Fruit fly (Drosophila melanogaster) whole organism, wandering third instar larva: ENCODE results near the gene PAPLA1.

Source experiments
- Abd-B ChIP-seq: fragments of >200 bp; optimal IDR thresholded peaks from 2 replicates; lab custom pipeline; 2017; ENCODE audit warnings: missing biosample characterization, missing genetic modification characterization
- CG32264 ChIP-seq: fragments of 200-800 bp; sonication (Bioruptor generic); optimal IDR thresholded peaks from 2 replicates; lab custom pipeline; 2016; ENCODE audit warnings: missing biosample characterization, missing genetic modification characterization
- CG9705 ChIP-seq: fragments of 200-800 bp; sonication (Bioruptor generic); optimal IDR thresholded peaks from 2 replicates; lab custom pipeline; 2018; ENCODE audit warnings: missing biosample characterization, mild to moderate bottlenecking, missing genetic modification characterization
- CrebA ChIP-seq: fragments of 200-800 bp; sonication (Bioruptor generic); optimal IDR thresholded peaks from 2 replicates; lab custom pipeline; 2016; ENCODE audit warnings: missing biosample characterization, mild to moderate bottlenecking, missing genetic modification characterization, borderline replicate concordance
- Dfd ChIP-seq: fragments of >200 bp; optimal IDR thresholded peaks from 2 replicates; lab custom pipeline; 2017; ENCODE audit warnings: missing biosample characterization, missing genetic modification characterization
- Dif ChIP-seq: fragments of 200-275, 200-300 bp; sonication (Bioruptor generic); optimal IDR thresholded peaks from 2 replicates; lab custom pipeline; 2018; ENCODE audit warnings: missing biosample characterization, missing genetic modification characterization; ENCODE audit not compliant: partially characterized antibody
- GATAd ChIP-seq: sonication (Bioruptor generic); optimal IDR thresholded peaks from 2 replicates; lab custom pipeline; 2016; ENCODE audit warnings: missing biosample characterization, missing genetic modification characterization
- HLH106 ChIP-seq: fragments of 200-800 bp; optimal IDR thresholded peaks from 3 replicates; lab custom pipeline; 2019; ENCODE audit warnings: missing biosample characterization, mild to moderate bottlenecking, missing genetic modification characterization, moderate library complexity
- Hnf4 ChIP-seq: fragments of 200-800 bp; sonication (Bioruptor generic); optimal IDR thresholded peaks from 2 replicates; lab custom pipeline; 2016; ENCODE audit warnings: missing biosample characterization, mild to moderate bottlenecking, missing genetic modification characterization
- Hr78 ChIP-seq: fragments of >200 bp; optimal IDR thresholded peaks from 2 replicates; lab custom pipeline; 2017; ENCODE audit warnings: missing biosample characterization, missing genetic modification characterization
- Hr83 ChIP-seq: fragments of 200-300 bp; sonication (Bioruptor generic); optimal IDR thresholded peaks from 2 replicates; lab custom pipeline; 2016; ENCODE audit warnings: missing biosample characterization, mild to moderate bottlenecking, missing genetic modification characterization, moderate library complexity; ENCODE audit not compliant: poor library complexity, severe bottlenecking
- Jra ChIP-seq: sonication (Bioruptor generic); optimal IDR thresholded peaks from 2 replicates; lab custom pipeline; 2016; ENCODE audit warnings: missing biosample characterization, missing genetic modification characterization
- Mio ChIP-seq: sonication (Bioruptor generic); optimal IDR thresholded peaks from 2 replicates; lab custom pipeline; 2016; ENCODE audit warnings: missing biosample characterization, missing genetic modification characterization
- Myc ChIP-seq: fragments of >200 bp; optimal IDR thresholded peaks from 2 replicates; lab custom pipeline; 2017
- N ChIP-seq: fragments of >200 bp; optimal IDR thresholded peaks from 2 replicates; lab custom pipeline; 2018; ENCODE audit warnings: missing biosample characterization, missing external identifiers, missing genetic modification characterization
- OdsH ChIP-seq: fragments of 200-800 bp; sonication (Bioruptor generic); optimal IDR thresholded peaks from 2 replicates; lab custom pipeline; 2016; ENCODE audit warnings: missing biosample characterization, mild to moderate bottlenecking, missing genetic modification characterization
- Rel ChIP-seq, 2 experiments: fragments of 200-800 bp; sonication (Bioruptor generic) in 1 of 2; optimal IDR thresholded peaks; 2 replicates in 1 of 2; 3 replicates in 1 of 2; lab custom pipeline; 2016 to 2019; ENCODE audit warnings: mild to moderate bottlenecking in 2 of 2, missing biosample characterization in 2 of 2, missing genetic modification characterization in 2 of 2, moderate library complexity in 1 of 2
- Sp1 ChIP-seq: fragments of 200-800 bp; sonication (Bioruptor generic); optimal IDR thresholded peaks from 3 replicates; lab custom pipeline; 2019; ENCODE audit warnings: missing biosample characterization, mild to moderate bottlenecking, missing genetic modification characterization, moderate library complexity
- Vsx2 ChIP-seq: fragments of 200-300, 225-300 bp; sonication (Bioruptor generic); optimal IDR thresholded peaks from 2 replicates; lab custom pipeline; 2018; ENCODE audit warnings: missing biosample characterization, missing genetic modification characterization; ENCODE audit not compliant: partially characterized antibody
- br ChIP-seq: fragments of 200-800 bp; sonication (Bioruptor generic); optimal IDR thresholded peaks from 2 replicates; lab custom pipeline; 2016; ENCODE audit warnings: missing biosample characterization, missing genetic modification characterization
- brk ChIP-seq: fragments of 200-800 bp; sonication (Bioruptor generic); optimal IDR thresholded peaks from 2 replicates; lab custom pipeline; 2016; ENCODE audit warnings: missing biosample characterization, mild to moderate bottlenecking, missing genetic modification characterization
- dl ChIP-seq, 2 experiments: fragments of 175-275, 200-275 bp in 1 of 2; fragments of 200-275 bp in 1 of 2; sonication (Bioruptor generic); optimal IDR thresholded peaks; lab custom pipeline; 2018; ENCODE audit warnings: mild to moderate bottlenecking in 2 of 2, missing biosample characterization in 2 of 2, missing genetic modification characterization in 2 of 2, moderate library complexity in 2 of 2; ENCODE audit not compliant: partially characterized antibody in 2 of 2, insufficient read depth in 1 of 2
- dmrt93B ChIP-seq: fragments of 200-800 bp; sonication (Bioruptor generic); optimal IDR thresholded peaks from 2 replicates; lab custom pipeline; 2018; ENCODE audit warnings: missing biosample characterization, mild to moderate bottlenecking, missing genetic modification characterization
- dsf ChIP-seq: sonication (Bioruptor generic); optimal IDR thresholded peaks from 2 replicates; lab custom pipeline; 2016; ENCODE audit warnings: missing biosample characterization, missing genetic modification characterization, borderline replicate concordance
- ey ChIP-seq: fragments of 200-800 bp; sonication (Bioruptor generic); optimal IDR thresholded peaks from 2 replicates; lab custom pipeline; 2016; ENCODE audit warnings: missing biosample characterization, missing genetic modification characterization
- foxo ChIP-seq, 2 experiments: fragments of 200-800 bp; sonication (Bioruptor generic); optimal IDR thresholded peaks; 2 replicates in 1 of 2; 3 replicates in 1 of 2; lab custom pipeline; 2016 to 2017; ENCODE audit warnings: missing biosample characterization in 2 of 2, missing genetic modification characterization in 2 of 2
- fru ChIP-seq: fragments of 200-800 bp; sonication (Bioruptor generic); optimal IDR thresholded peaks from 3 replicates; lab custom pipeline; 2016; ENCODE audit warnings: missing biosample characterization, mild to moderate bottlenecking, missing genetic modification characterization
- h ChIP-seq: fragments of 200-800 bp; sonication (Bioruptor generic); optimal IDR thresholded peaks from 3 replicates; lab custom pipeline; 2016; ENCODE audit warnings: missing biosample characterization, mild to moderate bottlenecking, missing genetic modification characterization
- jim ChIP-seq: fragments of 175-275, 200-325 bp; sonication (Bioruptor generic); optimal IDR thresholded peaks from 2 replicates; lab custom pipeline; 2016; ENCODE audit warnings: missing biosample characterization, mild to moderate bottlenecking, missing genetic modification characterization
- lola ChIP-seq: fragments of >200 bp; optimal IDR thresholded peaks from 2 replicates; lab custom pipeline; 2017; ENCODE audit warnings: missing biosample characterization, missing genetic modification characterization
- pan ChIP-seq: fragments of >200 bp; optimal IDR thresholded peaks from 2 replicates; lab custom pipeline; 2017
- psq ChIP-seq: fragments of 200-800 bp; sonication (Bioruptor generic); optimal IDR thresholded peaks from 3 replicates; lab custom pipeline; 2017; ENCODE audit warnings: missing biosample characterization, mild to moderate bottlenecking, missing genetic modification characterization, moderate library complexity
- rgr ChIP-seq: fragments of 200-800 bp; sonication (Bioruptor generic); optimal IDR thresholded peaks from 3 replicates; lab custom pipeline; 2016; ENCODE audit warnings: missing biosample characterization, mild to moderate bottlenecking, missing genetic modification characterization
- sage ChIP-seq: fragments of 200-800 bp; sonication (Bioruptor generic); optimal IDR thresholded peaks from 2 replicates; lab custom pipeline; 2016; ENCODE audit warnings: missing biosample characterization, mild to moderate bottlenecking, missing genetic modification characterization
- sv ChIP-seq: fragments of 200-800 bp; sonication (Bioruptor generic); optimal IDR thresholded peaks from 3 replicates; lab custom pipeline; 2016; ENCODE audit warnings: missing biosample characterization, missing genetic modification characterization
- tai ChIP-seq: sonication (Bioruptor generic); optimal IDR thresholded peaks from 2 replicates; lab custom pipeline; 2016; ENCODE audit warnings: missing biosample characterization, missing genetic modification characterization
- usp ChIP-seq: fragments of >200 bp; optimal IDR thresholded peaks from 2 replicates; lab custom pipeline; 2017; ENCODE audit warnings: missing biosample characterization, missing genetic modification characterization
- woc ChIP-seq: sonication (Bioruptor generic); optimal IDR thresholded peaks from 2 replicates; lab custom pipeline; 2016; ENCODE audit warnings: missing biosample characterization, mild to moderate bottlenecking, missing genetic modification characterization

Gene PAPLA1

DNA sequence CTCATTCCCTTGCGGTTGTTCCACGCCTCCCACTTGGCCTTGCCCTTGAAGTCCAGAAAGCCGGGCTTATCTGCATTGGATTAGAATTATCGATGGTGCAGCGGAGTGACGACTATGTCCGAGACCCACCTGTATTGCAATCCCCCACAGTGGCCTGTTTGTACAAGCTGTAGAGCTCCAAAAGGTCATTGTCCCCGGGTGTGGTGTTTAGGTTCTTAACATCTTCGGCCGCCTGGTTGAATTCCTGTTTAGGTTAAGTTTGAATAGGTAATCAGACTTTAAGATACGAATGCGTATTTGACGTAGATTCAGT lies 2.5 kb upstream of the PAPLA1 start:
- TF ChIP-seq OdsH (GFP tag; lab: Kevin White, UChicago) (no peak), foxo (GFP tag; optimal IDR thresholded peaks at IDR 0.05; lab: Kevin White, UChicago) (no peak), sv (no peak), dmrt93B (GFP tag; lab: Kevin White, UChicago) (no peak), Hr83 (GFP tag; lab: Kevin White, UChicago) (no peak), CG32264 (GFP tag; lab: Kevin White, UChicago) (no peak), Hnf4 (GFP tag; lab: Kevin White, UChicago) (no peak), Vsx2 (GFP tag; lab: Kevin White, UChicago) (no peak), Abd-B (GFP tag; lab: Kevin White, UChicago) (no peak), lola (GFP tag; lab: Kevin White, UChicago) (no peak), dl (GFP tag; optimal IDR thresholded peaks at IDR 0.05; lab: Kevin White, UChicago; ENCODE audit: insufficient read depth in 1 of 2, partially characterized antibody in 2 of 2) (no peak), psq (GFP tag; lab: Kevin White, UChicago) (no peak), sage (GFP tag; lab: Kevin White, UChicago) (no peak), N (GFP tag; lab: Kevin White, UChicago) (no peak), Dif (GFP tag; lab: Kevin White, UChicago) (no peak), woc (GFP tag; lab: Kevin White, UChicago) (no peak), tai (GFP tag; lab: Kevin White, UChicago) (no peak), Mio (GFP tag; lab: Kevin White, UChicago) (no peak), Hr78 (GFP tag; lab: Kevin White, UChicago) (no peak)

DNA sequence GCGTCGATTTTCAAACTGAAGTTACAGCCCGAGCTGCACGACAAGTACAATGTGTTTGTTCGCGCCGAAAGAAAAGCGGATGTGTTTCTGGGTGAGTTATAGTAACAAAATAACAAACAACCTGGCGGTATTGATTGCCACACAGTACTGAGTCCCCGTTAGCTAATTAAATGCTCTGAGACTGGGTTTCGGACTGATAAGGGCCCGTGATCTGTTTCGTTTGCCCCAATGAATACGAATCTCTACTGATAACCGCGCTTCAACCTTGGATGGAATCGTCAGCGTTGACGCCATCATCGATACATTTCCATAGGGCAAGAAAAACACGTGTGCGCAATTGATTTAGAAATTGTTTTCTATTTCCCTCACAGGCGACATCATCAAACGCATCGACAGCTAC lies 2.3 kb downstream of the PAPLA1 start:
- no peak for TF ChIP-seq CrebA (GFP tag; lab: Kevin White, UChicago)
- no peak for TF ChIP-seq Rel (GFP tag; optimal IDR thresholded peaks at IDR 0.05; lab: Kevin White, UChicago)
- peak; percentile 4 for TF ChIP-seq Rel (tag; optimal IDR thresholded peaks at IDR 0.05; lab: Kevin White, UChicago)

- TF ChIP-seq Myc = no peak
- peak; percentile 76 for TF ChIP-seq br
- TF ChIP-seq brk (GFP tag; lab: Kevin White, UChicago) = peak; percentile 57
- peak; percentile 20 for TF ChIP-seq GATAd (GFP tag; lab: Kevin White, UChicago)
- TF ChIP-seq Jra (GFP tag; lab: Kevin White, UChicago) = peak; percentile 35
- no peak for TF ChIP-seq lola (GFP tag; lab: Kevin White, UChicago)
- TF ChIP-seq fru = peak; percentile 61
- TF ChIP-seq Dfd (GFP tag; lab: Kevin White, UChicago) = no peak
- peak; percentile 38 for TF ChIP-seq OdsH (GFP tag; lab: Kevin White, UChicago)
- no peak for TF ChIP-seq Mio (GFP tag; lab: Kevin White, UChicago)
- no peak for TF ChIP-seq dmrt93B (GFP tag; lab: Kevin White, UChicago)
- peak; percentile 82 for TF ChIP-seq h (GFP tag; lab: Kevin White, UChicago)
- TF ChIP-seq Hnf4 (GFP tag; lab: Kevin White, UChicago) = peak; percentile 79
- TF ChIP-seq HLH106 (tag; lab: Kevin White, UChicago) = peak; percentile 74
- no peak for TF ChIP-seq Rel (GFP tag; optimal IDR thresholded peaks at IDR 0.05; lab: Kevin White, UChicago)
- TF ChIP-seq Rel (tag; optimal IDR thresholded peaks at IDR 0.05; lab: Kevin White, UChicago) = peak; percentile 83
- no peak for TF ChIP-seq pan (lab: Kevin White, UChicago)
- TF ChIP-seq N (GFP tag; lab: Kevin White, UChicago) = no peak
- peak; percentile 41 for TF ChIP-seq CG9705 (GFP tag; lab: Kevin White, UChicago)
- no peak for TF ChIP-seq CrebA (GFP tag; lab: Kevin White, UChicago)
- TF ChIP-seq rgr (GFP tag; lab: Kevin White, UChicago) = peak; percentile 78
- no peak for TF ChIP-seq jim (GFP tag; lab: Kevin White, UChicago)
- no peak for TF ChIP-seq dsf (GFP tag; lab: Kevin White, UChicago)
- peak; percentile 7 to 78 for TF ChIP-seq foxo (GFP tag; optimal IDR thresholded peaks at IDR 0.05; lab: Kevin White, UChicago)
- TF ChIP-seq dl (GFP tag; optimal IDR thresholded peaks at IDR 0.05; lab: Kevin White, UChicago; ENCODE audit: insufficient read depth in 1 of 2, partially characterized antibody in 2 of 2) = no peak
- TF ChIP-seq sage (GFP tag; lab: Kevin White, UChicago) = no peak
- TF ChIP-seq Vsx2 (GFP tag; lab: Kevin White, UChicago) = no peak
- TF ChIP-seq usp = no peak
- TF ChIP-seq Sp1 (GFP tag; lab: Kevin White, UChicago) = peak; percentile 52
- TF ChIP-seq Dif (GFP tag; lab: Kevin White, UChicago) = no peak
- TF ChIP-seq Hr78 (GFP tag; lab: Kevin White, UChicago) = no peak
- TF ChIP-seq sv = peak; percentile 66
- TF ChIP-seq CG32264 (GFP tag; lab: Kevin White, UChicago) = no peak
- peak; percentile 71 for TF ChIP-seq ey (GFP tag; lab: Kevin White, UChicago)
- peak; percentile 40 for TF ChIP-seq woc (GFP tag; lab: Kevin White, UChicago)
- TF ChIP-seq psq (GFP tag; lab: Kevin White, UChicago) = peak; percentile 47
- TF ChIP-seq Hr83 (GFP tag; lab: Kevin White, UChicago) = no peak
- peak; percentile 68 for TF ChIP-seq tai (GFP tag; lab: Kevin White, UChicago)
- no peak for TF ChIP-seq Abd-B (GFP tag; lab: Kevin White, UChicago)
Measured at dm6 chr2L:8156682-8157081, 2.8 kb downstream of the PAPLA1 start.
